Fruit fly (Drosophila melanogaster) whole organism, embryonic: Measurements from ENCODE around the gene CG13309.

Experiments used
- CG10979 ChIP-seq: fragments of 200-800 bp; sonication (Bioruptor generic); optimal IDR thresholded peaks from 2 replicates; lab custom pipeline; 2018; ENCODE audit warnings: missing biosample characterization, mild to moderate bottlenecking, missing genetic modification characterization, moderate library complexity
- CG11696 ChIP-seq: fragments of 200-800 bp; sonication (Bioruptor generic); IDR thresholded peaks from 2 replicates; pipeline ENCODE4 v1.3.6; 2022; ENCODE audit warnings: missing biosample characterization, missing genetic modification characterization
- CG13624 ChIP-seq: fragments of 200-800 bp; sonication (Bioruptor generic); optimal IDR thresholded peaks from 2 replicates; lab custom pipeline; 2016; ENCODE audit warnings: missing biosample characterization, missing genetic modification characterization
- CG13894 ChIP-seq: fragments of 200-800 bp; sonication (Bioruptor generic); optimal IDR thresholded peaks from 3 replicates; lab custom pipeline; 2018; ENCODE audit warnings: missing biosample characterization, mild to moderate bottlenecking, missing genetic modification characterization, moderate library complexity
- CG14667 ChIP-seq: fragments of 200-800 bp; sonication (Bioruptor generic); IDR thresholded peaks from 2 replicates; pipeline ENCODE4 v1.3.6; 2022; ENCODE audit warnings: missing biosample characterization, missing genetic modification characterization
- CG1529 ChIP-seq: fragments of 200-800 bp; sonication (Bioruptor generic); optimal IDR thresholded peaks from 3 replicates; lab custom pipeline; 2018; ENCODE audit warnings: missing biosample characterization, missing genetic modification characterization
- CG16863 ChIP-seq: fragments of 200-800 bp; sonication (Bioruptor generic); optimal IDR thresholded peaks from 3 replicates; lab custom pipeline; 2016; ENCODE audit warnings: missing biosample characterization, missing genetic modification characterization
- CG17186 ChIP-seq: fragments of 200-800 bp; sonication (Bioruptor generic); optimal IDR thresholded peaks from 3 replicates; lab custom pipeline; 2017; ENCODE audit warnings: missing biosample characterization, missing genetic modification reagents, missing genetic modification characterization
- CG3065 ChIP-seq: fragments of 200-800 bp; sonication (Bioruptor generic); optimal IDR thresholded peaks from 2 replicates; lab custom pipeline; 2016; ENCODE audit warnings: missing biosample characterization, missing genetic modification characterization
- CG4360 ChIP-seq: fragments of 200-800 bp; sonication (Bioruptor generic); IDR thresholded peaks from 2 replicates; pipeline ENCODE4 v1.3.6; 2022; ENCODE audit warnings: missing biosample characterization, missing genetic modification characterization
- CG4707 ChIP-seq: fragments of 200-800 bp; sonication (Bioruptor generic); optimal IDR thresholded peaks from 2 replicates; lab custom pipeline; 2018; ENCODE audit warnings: missing biosample characterization, mild to moderate bottlenecking, missing genetic modification characterization, moderate library complexity
- CG4854 ChIP-seq: fragments of 200-800 bp; sonication (Bioruptor generic); optimal IDR thresholded peaks from 2 replicates; lab custom pipeline; 2016; ENCODE audit warnings: missing biosample characterization, missing genetic modification characterization, inconsistent platforms
- CG7928 ChIP-seq: fragments of 200-800 bp; sonication (Bioruptor generic); optimal IDR thresholded peaks from 2 replicates; lab custom pipeline; 2017; ENCODE audit warnings: missing biosample characterization, mild to moderate bottlenecking, missing genetic modification characterization
- CG7987 ChIP-seq: fragments of 200-800 bp; sonication (Bioruptor generic); optimal IDR thresholded peaks from 2 replicates; lab custom pipeline; 2018; ENCODE audit warnings: missing biosample characterization, mild to moderate bottlenecking, missing genetic modification characterization, moderate library complexity
- CG8089 ChIP-seq: fragments of 200-800 bp; sonication (Bioruptor generic); optimal IDR thresholded peaks from 3 replicates; lab custom pipeline; 2016; ENCODE audit warnings: missing biosample characterization, missing genetic modification characterization
- CG9817 ChIP-seq: fragments of 200-800 bp; sonication (Bioruptor generic); optimal IDR thresholded peaks from 2 replicates; lab custom pipeline; 2018; ENCODE audit warnings: missing biosample characterization, mild to moderate bottlenecking, missing genetic modification characterization, moderate library complexity
- Dfd ChIP-seq, 2 experiments: fragments of >200 bp; optimal IDR thresholded peaks; 2 replicates each; lab custom pipeline; 2017; ENCODE audit warnings: missing biosample characterization in 2 of 2, missing genetic modification characterization in 2 of 2
- Myb ChIP-seq: fragments of 200-800 bp; sonication (Bioruptor generic); optimal IDR thresholded peaks from 2 replicates; lab custom pipeline; 2016; ENCODE audit warnings: missing biosample characterization, missing genetic modification characterization
- Neu2 ChIP-seq: fragments of 200-800 bp; sonication (Bioruptor generic); optimal IDR thresholded peaks from 3 replicates; lab custom pipeline; 2016; ENCODE audit warnings: missing biosample characterization, missing genetic modification characterization, borderline replicate concordance
- NfI ChIP-seq: fragments of 200-800 bp; sonication (Bioruptor generic); optimal IDR thresholded peaks from 3 replicates; lab custom pipeline; 2018; ENCODE audit warnings: missing biosample characterization, mild to moderate bottlenecking, missing genetic modification characterization, moderate library complexity
- Optix ChIP-seq: fragments of 200-800 bp; sonication (Bioruptor generic); IDR thresholded peaks from 3 replicates; pipeline ENCODE4 v1.3.6; 2022; ENCODE audit warnings: missing biosample characterization, missing genetic modification characterization
- Poxn ChIP-seq: fragments of 200-800 bp; sonication (Bioruptor generic); IDR thresholded peaks from 2 replicates; pipeline ENCODE4 v1.3.6; 2022; ENCODE audit warnings: missing biosample characterization, missing genetic modification characterization
- Rx ChIP-seq: fragments of 200-800 bp; sonication (Bioruptor generic); IDR thresholded peaks from 2 replicates; pipeline ENCODE4 v1.3.6; 2022; ENCODE audit warnings: missing biosample characterization, missing genetic modification characterization
- Sin3A ChIP-seq: fragments of >200 bp; optimal IDR thresholded peaks from 2 replicates; lab custom pipeline; 2018
- Stat92E ChIP-seq, 3 experiments: fragments of >200 bp in 2 of 3; fragments of 200-800 bp in 1 of 3; sonication (Bioruptor generic) in 1 of 3; optimal IDR thresholded peaks; 2 replicates each; lab custom pipeline; 2017 to 2019; ENCODE audit warnings: missing biosample characterization in 3 of 3, missing genetic modification characterization in 3 of 3, mild to moderate bottlenecking in 1 of 3, moderate library complexity in 1 of 3
- Usf ChIP-seq: fragments of 200-800 bp; sonication (Bioruptor generic); optimal IDR thresholded peaks from 2 replicates; lab custom pipeline; 2017; ENCODE audit warnings: missing genotype, missing biosample characterization, missing genetic modification characterization
- amos ChIP-seq: fragments of 200-800 bp; sonication (Bioruptor generic); IDR thresholded peaks from 2 replicates; pipeline ENCODE4 v1.3.6; 2022; ENCODE audit warnings: missing biosample characterization, missing genetic modification characterization; ENCODE audit not compliant: partially characterized antibody
- ap ChIP-seq: fragments of 200-800 bp; sonication (Bioruptor generic); IDR thresholded peaks from 2 replicates; pipeline ENCODE4 v1.3.6; 2022; ENCODE audit warnings: missing biosample characterization, missing genetic modification characterization
- ase ChIP-seq: fragments of 200-800 bp; sonication (Bioruptor generic); IDR thresholded peaks from 3 replicates; pipeline ENCODE4 v1.3.6; 2022; ENCODE audit warnings: missing biosample characterization, missing genetic modification characterization
- bbx ChIP-seq: fragments of 200-800 bp; sonication (Bioruptor generic); IDR thresholded peaks from 2 replicates; pipeline ENCODE4 v1.3.6; 2022; ENCODE audit warnings: missing biosample characterization, missing genetic modification characterization; ENCODE audit not compliant: partially characterized antibody
- cato ChIP-seq: fragments of 200-800 bp; sonication (Bioruptor generic); optimal IDR thresholded peaks from 2 replicates; lab custom pipeline; 2016; ENCODE audit warnings: missing biosample characterization, missing genetic modification characterization, borderline replicate concordance
- cg ChIP-seq: fragments of 200-800 bp; sonication (Bioruptor generic); optimal IDR thresholded peaks from 3 replicates; lab custom pipeline; 2019; ENCODE audit warnings: missing biosample characterization, mild to moderate bottlenecking, missing genetic modification characterization, moderate library complexity
- corto ChIP-seq: fragments of 200-800 bp; sonication (Bioruptor generic); optimal IDR thresholded peaks from 2 replicates; lab custom pipeline; 2016; ENCODE audit warnings: missing biosample characterization, mild to moderate bottlenecking, missing genetic modification characterization, moderate library complexity
- danr ChIP-seq: fragments of 200-800 bp; sonication (Bioruptor generic); IDR thresholded peaks from 2 replicates; pipeline ENCODE4 v1.3.6; 2022; ENCODE audit warnings: missing biosample characterization, missing genetic modification characterization
- dati ChIP-seq: fragments of 200-800 bp; sonication (Bioruptor generic); IDR thresholded peaks from 2 replicates; pipeline ENCODE4 v1.3.6; 2022; ENCODE audit warnings: missing biosample characterization, missing genetic modification characterization
- disco-r ChIP-seq: fragments of 200-800 bp; sonication (Bioruptor generic); optimal IDR thresholded peaks from 2 replicates; lab custom pipeline; 2016; ENCODE audit warnings: missing biosample characterization, missing genetic modification characterization
- esg ChIP-seq: fragments of 200-800 bp; sonication (Bioruptor generic); conservative IDR thresholded peaks from 2 replicates; pipeline ENCODE4 v1.3.6; 2022; ENCODE audit warnings: missing biosample characterization, missing genetic modification characterization
- gro ChIP-seq: fragments of 200-800 bp; sonication (Bioruptor generic); optimal IDR thresholded peaks from 2 replicates; lab custom pipeline; 2016; ENCODE audit warnings: missing biosample characterization, missing genetic modification characterization
- lab ChIP-seq: fragments of 200-800 bp; sonication (Bioruptor generic); optimal IDR thresholded peaks from 3 replicates; lab custom pipeline; 2017; ENCODE audit warnings: missing biosample characterization, missing genetic modification characterization, mild to moderate bottlenecking, moderate library complexity, missing genetic modification reagents
- mam ChIP-seq: fragments of 200-800 bp; sonication (Bioruptor generic); optimal IDR thresholded peaks from 3 replicates; lab custom pipeline; 2016; ENCODE audit warnings: missing biosample characterization, missing genetic modification characterization
- phol ChIP-seq: fragments of 200-800 bp; sonication (Bioruptor generic); optimal IDR thresholded peaks from 3 replicates; lab custom pipeline; 2018; ENCODE audit warnings: missing biosample characterization, mild to moderate bottlenecking, missing genetic modification characterization, moderate library complexity
- repo ChIP-seq: fragments of 200-800 bp; sonication (Bioruptor generic); optimal IDR thresholded peaks from 2 replicates; lab custom pipeline; 2016; ENCODE audit warnings: missing biosample characterization, missing genetic modification characterization
- shn ChIP-seq: fragments of 200-800 bp; sonication (Bioruptor generic); optimal IDR thresholded peaks from 3 replicates; lab custom pipeline; 2016; ENCODE audit warnings: missing biosample characterization, missing genetic modification characterization
- sima ChIP-seq: fragments of 200-800 bp; sonication (Bioruptor generic); optimal IDR thresholded peaks from 2 replicates; lab custom pipeline; 2016; ENCODE audit warnings: missing biosample characterization, missing genetic modification characterization
- stc ChIP-seq: fragments of 200-800 bp; sonication (Bioruptor generic); IDR thresholded peaks from 2 replicates; pipeline ENCODE4 v1.3.6; 2022; ENCODE audit warnings: missing biosample characterization, missing genetic modification characterization
- stwl ChIP-seq: fragments of 200-800 bp; sonication (Bioruptor generic); optimal IDR thresholded peaks from 3 replicates; lab custom pipeline; 2018; ENCODE audit warnings: missing biosample characterization, mild to moderate bottlenecking, missing genetic modification characterization, moderate library complexity
- tgo ChIP-seq: fragments of 200-800 bp; sonication (Bioruptor generic); IDR thresholded peaks from 3 replicates; pipeline ENCODE4 v1.3.6; 2022; ENCODE audit warnings: missing biosample characterization, missing genetic modification characterization
- tna ChIP-seq: fragments of 200-800 bp; sonication (Bioruptor generic); IDR thresholded peaks from 2 replicates; pipeline ENCODE4 v1.3.6; 2022; ENCODE audit warnings: missing biosample characterization, missing genetic modification characterization; ENCODE audit not compliant: partially characterized antibody
- tx ChIP-seq: fragments of 200-800 bp; sonication (Bioruptor generic); optimal IDR thresholded peaks from 2 replicates; lab custom pipeline; 2016; ENCODE audit warnings: missing biosample characterization, missing genetic modification characterization
- unpg ChIP-seq: fragments of 200-800 bp; sonication (Bioruptor generic); optimal IDR thresholded peaks from 3 replicates; lab custom pipeline; 2018; ENCODE audit warnings: missing biosample characterization, mild to moderate bottlenecking, missing genetic modification characterization, moderate library complexity
- wdn ChIP-seq: fragments of 200-800 bp; sonication (Bioruptor generic); IDR thresholded peaks from 2 replicates; pipeline ENCODE4 v1.3.6; 2022; ENCODE audit warnings: missing biosample characterization, missing genetic modification characterization

CG13309 gene

DNA sequence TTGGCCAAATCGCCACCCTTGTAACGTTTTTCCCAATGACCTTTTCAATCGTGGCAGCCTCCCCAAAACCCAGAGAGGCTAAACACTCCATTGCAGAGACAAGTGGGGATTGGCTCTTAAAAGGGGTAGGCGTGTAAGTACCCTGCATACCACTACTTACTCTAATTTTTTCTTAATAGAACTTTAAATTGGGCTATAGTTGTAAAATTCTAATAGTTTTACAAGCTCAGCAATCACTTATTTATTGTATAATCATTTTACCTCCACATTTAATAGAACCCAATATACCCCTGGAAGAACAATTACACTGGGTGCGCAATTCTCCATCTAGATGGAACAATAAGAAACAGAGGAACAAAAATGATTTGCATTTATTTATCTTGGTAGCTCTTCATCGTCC is 31.6 kb downstream of the CG13309 start (continued):
- TF ChIP-seq CG8089 (GFP tag; lab: Kevin White, UChicago), result peak; percentile 41
- TF ChIP-seq CG13624 (GFP tag; lab: Kevin White, UChicago), result peak; percentile 48
- no peak for TF ChIP-seq Usf (GFP tag; lab: Kevin White, UChicago)
- no peak for TF ChIP-seq ap (GFP tag; lab: Robert Waterston, UW)
- peak; percentile 30 for TF ChIP-seq disco-r (GFP tag; lab: Kevin White, UChicago)
- peak; percentile 88 for TF ChIP-seq lab
- TF ChIP-seq esg (GFP tag; lab: Robert Waterston, UW), result peak; percentile 72
- TF ChIP-seq phol, result peak; percentile 77
- TF ChIP-seq Neu2 (GFP tag; lab: Kevin White, UChicago), result no peak
- TF ChIP-seq Rx (GFP tag; lab: Robert Waterston, UW), result peak; percentile 80
- peak; percentile 40 for TF ChIP-seq Myb (GFP tag; lab: Kevin White, UChicago)
- peak; percentile 74 for TF ChIP-seq CG9817 (tag; lab: Kevin White, UChicago)
- no peak for TF ChIP-seq corto (GFP tag; lab: Kevin White, UChicago)
- no peak for TF ChIP-seq Sin3A (lab: Kevin White, UChicago)
- TF ChIP-seq CG10979 (tag; lab: Kevin White, UChicago), result peak; percentile 79
- TF ChIP-seq CG3065, result no peak
- peak; percentile 84 for TF ChIP-seq stc (GFP tag; lab: Robert Waterston, UW)
- TF ChIP-seq CG4707 (GFP tag; lab: Kevin White, UChicago), result peak; percentile 47
- peak; percentile 63 for TF ChIP-seq ase (GFP tag; lab: Robert Waterston, UW)
- TF ChIP-seq CG1529, result peak; percentile 46
- peak; percentile 73 for TF ChIP-seq CG13894
- no peak for TF ChIP-seq stwl (tag; lab: Kevin White, UChicago)
- TF ChIP-seq unpg (GFP tag; lab: Kevin White, UChicago), result peak; percentile 81
- peak; percentile 74 for TF ChIP-seq mam
- peak; percentile 56 for TF ChIP-seq CG16863
- TF ChIP-seq tgo (GFP tag; lab: Robert Waterston, UW), result peak; percentile 77; the same call in 2 of the 3 replicates
- peak; percentile 42; the same call in 1 of the 2 replicates for TF ChIP-seq CG14667 (GFP tag; lab: Robert Waterston, UW)
- no peak for TF ChIP-seq CG7928 (GFP tag; lab: Kevin White, UChicago)
- TF ChIP-seq CG4854 (GFP tag; lab: Kevin White, UChicago), result peak; percentile 36
- TF ChIP-seq gro (GFP tag; lab: Kevin White, UChicago), result peak; percentile 8
- TF ChIP-seq sima (GFP tag; lab: Kevin White, UChicago), result no peak
- no peak for TF ChIP-seq CG4360
- peak; percentile 24 for TF ChIP-seq CG7987
- TF ChIP-seq dati, result peak; percentile 37; the same call in 1 of the 2 replicates
- peak; percentile 41 for TF ChIP-seq cato (GFP tag; lab: Kevin White, UChicago)
- no peak for TF ChIP-seq bbx (GFP tag; lab: Robert Waterston, UW)
- TF ChIP-seq Stat92E (GFP tag; optimal IDR thresholded peaks at IDR 0.05; lab: Kevin White, UChicago), result no peak
- TF ChIP-seq repo (GFP tag; lab: Kevin White, UChicago), result peak; percentile 26
- TF ChIP-seq CG17186 (GFP tag; lab: Kevin White, UChicago), result no peak
- TF ChIP-seq wdn (GFP tag; lab: Robert Waterston, UW), result peak; percentile 47
- no peak for TF ChIP-seq amos (GFP tag; lab: Robert Waterston, UW)
- peak; percentile 57 for TF ChIP-seq CG11696 (GFP tag; lab: Robert Waterston, UW)
- no peak for TF ChIP-seq Dfd (GFP tag; optimal IDR thresholded peaks at IDR 0.05; lab: Kevin White, UChicago)
- TF ChIP-seq Optix, result 0 out of 3 replicates have a peak, but pooled peaks have one; percentile 48
- TF ChIP-seq tx, result peak; percentile 41
- no peak for TF ChIP-seq shn (GFP tag; lab: Kevin White, UChicago)
- TF ChIP-seq Poxn, result no peak
- TF ChIP-seq cg (GFP tag; lab: Kevin White, UChicago), result no peak
- TF ChIP-seq tna, result no peak
- no peak for TF ChIP-seq danr (GFP tag; lab: Robert Waterston, UW)
- TF ChIP-seq NfI (GFP tag; lab: Kevin White, UChicago), result peak; percentile 60
